Worm (Caenorhabditis elegans): ENCODE data around the gene sel-15.

DNA sequence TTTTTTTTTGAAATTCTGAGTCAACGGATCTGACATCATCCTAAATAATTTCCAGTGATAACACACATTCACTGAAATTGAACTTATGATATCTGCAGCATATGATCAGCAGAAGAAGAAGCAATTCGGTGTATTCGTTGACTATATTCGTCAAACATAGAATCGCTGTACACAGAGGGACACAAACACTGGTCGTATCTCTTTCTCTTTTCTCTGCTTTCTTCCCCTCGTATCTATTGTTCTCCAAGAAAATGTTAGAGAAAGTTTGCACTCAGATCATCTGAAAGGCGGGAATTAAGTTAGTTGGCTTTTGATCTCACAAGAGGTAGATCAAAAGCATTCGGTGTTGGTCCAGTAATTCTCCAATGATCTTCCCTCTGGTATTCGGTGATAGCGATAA lies 45.7 kb downstream of the sel-15 start:
- no peak for TF ChIP-seq die-1 (tag; optimal IDR thresholded peaks at IDR 0.05)
- no peak for TF ChIP-seq ztf-3 (GFP tag; optimal IDR thresholded peaks at IDR 0.05)
- no peak for TF ChIP-seq unc-62 (GFP tag; optimal IDR thresholded peaks at IDR 0.05)
- TF ChIP-seq B0035.1 (tag; optimal IDR thresholded peaks at IDR 0.05) = no peak
- TF ChIP-seq B0261.1 (tag; optimal IDR thresholded peaks at IDR 0.05) = no peak
- TF ChIP-seq xnd-1 (tag; optimal IDR thresholded peaks at IDR 0.05) = no peak
- TF ChIP-seq nfya-2 (GFP tag; IDR thresholded peaks at IDR 0.05) = no peak
- no peak for TF ChIP-seq dpl-1 (GFP tag; optimal IDR thresholded peaks at IDR 0.05)
- no peak for TF ChIP-seq akir-1 (GFP tag; optimal IDR thresholded peaks at IDR 0.05)
- no peak for TF ChIP-seq snpc-4 (GFP tag; optimal IDR thresholded peaks at IDR 0.05)
- TF ChIP-seq snpc-4 (tag; optimal IDR thresholded peaks at IDR 0.05) = no peak
- TF ChIP-seq F57A8.1 (GFP tag; optimal IDR thresholded peaks at IDR 0.05) = no peak
- no peak for TF ChIP-seq mcd-1 (GFP tag; IDR thresholded peaks at IDR 0.05)
- no peak for TF ChIP-seq mel-28 (tag; optimal IDR thresholded peaks at IDR 0.05; ENCODE audit: borderline replicate concordance)
- no peak for TF ChIP-seq K11D2.4 (GFP tag; IDR thresholded peaks at IDR 0.05)
